Worm (Caenorhabditis elegans): ENCODE measurements around the gene srt-59.

DNA sequence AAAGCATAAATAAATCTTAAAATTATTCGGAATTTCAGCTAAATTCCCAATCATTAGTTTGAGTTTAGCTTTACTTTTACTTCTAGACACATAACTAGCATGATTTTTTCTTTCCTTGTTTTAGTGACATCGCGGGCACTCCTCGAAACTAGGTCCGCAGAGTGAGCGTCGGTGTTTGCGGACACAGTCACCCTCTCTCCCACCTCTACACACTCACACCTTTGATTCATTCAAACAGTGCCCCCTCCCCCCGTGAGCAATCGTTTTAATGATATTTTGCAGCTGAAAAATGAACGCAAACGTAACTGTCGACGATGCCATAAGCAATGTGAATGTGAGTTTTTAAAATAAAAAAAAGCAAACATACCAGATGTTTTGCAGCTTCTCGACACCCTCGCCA lies 29.0 kb downstream of the srt-59 start, which contains the start of gene gex-2:
- TF ChIP-seq hlh-8 (tag; optimal IDR thresholded peaks at IDR 0.05) (no peak), C08G9.2 (tag; optimal IDR thresholded peaks at IDR 0.05) (no peak), unc-3 (GFP tag; conservative IDR thresholded peaks at IDR 0.05) (no peak), unc-3 (tag; optimal IDR thresholded peaks at IDR 0.05) (no peak), pax-1 (tag; optimal IDR thresholded peaks at IDR 0.05) (no peak), sox-4 (tag; optimal IDR thresholded peaks at IDR 0.05) (no peak), F13H6.1 (tag; optimal IDR thresholded peaks at IDR 0.05) (no peak), pha-2 (tag; optimal IDR thresholded peaks at IDR 0.05) (no peak), dmd-4 (tag; optimal IDR thresholded peaks at IDR 0.05; ENCODE audit: borderline replicate concordance) (no peak), hlh-15 (tag; optimal IDR thresholded peaks at IDR 0.05) (no peak), ets-4 (tag; optimal IDR thresholded peaks at IDR 0.05) (no peak)
